Worm (Caenorhabditis elegans): ENCODE results near the gene tim-1.

DNA sequence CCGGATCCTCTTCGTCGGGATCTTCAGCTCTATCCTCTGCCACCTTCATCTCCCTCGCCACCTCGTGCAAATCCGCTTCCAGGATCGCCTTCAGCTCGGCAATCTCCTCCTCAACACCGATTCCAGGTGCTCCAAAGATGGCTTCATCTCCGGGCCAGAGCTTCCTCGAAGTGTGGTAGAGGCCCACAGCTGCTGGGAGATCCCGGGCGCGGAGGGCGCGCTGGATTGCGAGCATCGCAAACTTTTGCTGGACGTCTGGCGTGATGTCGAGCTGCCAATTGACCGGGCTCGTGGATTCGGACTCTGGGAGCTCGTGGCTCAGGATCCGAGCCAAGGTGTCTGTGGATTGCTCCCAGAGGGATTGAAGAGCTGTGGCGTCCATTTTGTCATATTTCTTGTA lies 4.4 kb downstream of the tim-1 start:
- TF ChIP-seq lin-13 (tag; optimal IDR thresholded peaks at IDR 0.05) (no peak), nhr-12 (tag; optimal IDR thresholded peaks at IDR 0.05) (no peak), sptf-1 (tag; optimal IDR thresholded peaks at IDR 0.05) (no peak), nhr-237 (tag; optimal IDR thresholded peaks at IDR 0.05) (no peak), elt-3 (tag; optimal IDR thresholded peaks at IDR 0.05) (no peak), lsy-2 (tag; optimal IDR thresholded peaks at IDR 0.05) (no peak), snpc-4 (tag; optimal IDR thresholded peaks at IDR 0.05) (no peak), ztf-11 (tag; optimal IDR thresholded peaks at IDR 0.05) (no peak), ceh-43 (GFP tag; optimal IDR thresholded peaks at IDR 0.05) (no peak), unc-62 (GFP tag; optimal IDR thresholded peaks at IDR 0.05) (no peak), nhr-28 (tag; optimal IDR thresholded peaks at IDR 0.05) (no peak), mls-2 (tag; optimal IDR thresholded peaks at IDR 0.05) (no peak), elt-1 (tag; optimal IDR thresholded peaks at IDR 0.05; ENCODE audit: borderline replicate concordance, insufficient read depth) (no peak)

Data from whole organism, mixed stage, embryonic.